Worm (Caenorhabditis elegans): ENCODE data around the gene ZK816.1.

DNA sequence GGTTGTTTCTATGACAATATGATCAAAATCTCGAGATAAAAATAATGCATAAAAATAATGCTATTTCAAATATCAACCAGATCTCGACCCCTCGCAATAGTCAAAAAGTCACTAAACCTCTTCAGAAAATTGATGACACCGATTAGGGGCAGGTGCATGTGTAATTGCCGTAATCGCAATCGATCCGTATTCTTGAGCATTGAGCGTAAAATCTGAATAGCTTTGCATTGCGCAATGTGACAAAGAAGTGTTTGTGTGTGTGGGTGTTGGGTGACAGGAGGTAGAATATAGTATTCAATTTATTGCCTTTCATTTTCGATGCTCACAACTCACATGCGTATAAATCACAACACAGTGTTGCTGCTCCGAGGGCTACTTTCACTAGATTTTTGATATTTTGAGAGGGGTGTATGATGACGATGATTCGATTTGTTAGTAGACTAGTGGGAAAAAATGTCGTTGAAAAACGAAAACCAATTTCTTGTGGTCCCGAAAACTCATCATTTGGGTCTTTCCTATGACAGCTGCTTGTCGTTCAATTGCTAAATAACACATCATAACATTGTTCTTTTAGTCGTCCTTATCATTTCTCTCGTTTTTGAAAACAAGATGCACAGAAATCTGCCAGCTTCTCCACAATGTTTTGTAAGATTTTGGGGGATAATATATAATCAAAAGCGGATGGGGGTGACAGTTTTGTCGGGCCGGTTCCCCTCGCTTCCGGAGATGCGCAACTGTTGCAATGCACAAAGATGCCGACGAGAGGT is 35.4 kb upstream of the ZK816.1 start:
- TF ChIP-seq fos-1 (tag; optimal IDR thresholded peaks at IDR 0.05) (no peak), ZK546.5 (tag; optimal IDR thresholded peaks at IDR 0.05) (no peak), snpc-4 (tag; optimal IDR thresholded peaks at IDR 0.05) (no peak), nhr-12 (tag; optimal IDR thresholded peaks at IDR 0.05) (no peak)
